Fruit fly (Drosophila melanogaster): Measurements from ENCODE around the gene CG11069.

- no peak for TF ChIP-seq CG8478 (optimal IDR thresholded peaks at IDR 0.05)
- no peak for TF ChIP-seq psq (optimal IDR thresholded peaks at IDR 0.05)
- TF ChIP-seq usp (GFP tag; optimal IDR thresholded peaks at IDR 0.05), result no peak
- TF ChIP-seq EcR (GFP tag; optimal IDR thresholded peaks at IDR 0.05), result no peak
- no peak for TF ChIP-seq Dll (optimal IDR thresholded peaks at IDR 0.05)
Measured at dm6 chr3R:24857459-24857858, 37.1 kb upstream of the CG11069 start, which contains the start of gene CAH4.
